Worm (Caenorhabditis elegans) whole organism, L3 larva: ENCODE data around the gene tag-340.

Experiments
- fkh-10 ChIP-seq: sonication (generic microtip); optimal IDR thresholded peaks from 2 replicates; lab custom pipeline; 2017; ENCODE audit warnings: missing biosample characterization, missing genetic modification reagents, missing genetic modification characterization
- nhr-12 ChIP-seq: fragments of 150-350 bp; optimal IDR thresholded peaks from 2 replicates; lab custom pipeline; 2014; ENCODE audit warnings: missing biosample characterization, missing genetic modification characterization

ce11 chrIII:4950345-4950744 is 50.0 kb downstream of the tag-340 start:
- TF ChIP-seq nhr-12 (tag; lab: Kevin White, UChicago), result no peak
- TF ChIP-seq fkh-10 (GFP tag; lab: Kevin White, UChicago), result no peak
